Fruit fly (Drosophila melanogaster) Kc167 (cell line): ENCODE results near the gene rg.

ENCODE experiments used
- Sin3A ChIP-seq: fragments of >200 bp; optimal IDR thresholded peaks from 2 replicates; lab custom pipeline; 2018; ENCODE audit warnings: missing external identifiers
- h ChIP-seq: fragments of >200 bp; optimal IDR thresholded peaks from 3 replicates; lab custom pipeline; 2018; ENCODE audit warnings: missing external identifiers
- insv ChIP-seq: fragments of >200 bp; optimal IDR thresholded peaks from 3 replicates; lab custom pipeline; 2018; ENCODE audit warnings: missing external identifiers
- psq ChIP-seq: fragments of >200 bp; optimal IDR thresholded peaks from 2 replicates; lab custom pipeline; 2017; ENCODE audit warnings: missing external identifiers

DNA sequence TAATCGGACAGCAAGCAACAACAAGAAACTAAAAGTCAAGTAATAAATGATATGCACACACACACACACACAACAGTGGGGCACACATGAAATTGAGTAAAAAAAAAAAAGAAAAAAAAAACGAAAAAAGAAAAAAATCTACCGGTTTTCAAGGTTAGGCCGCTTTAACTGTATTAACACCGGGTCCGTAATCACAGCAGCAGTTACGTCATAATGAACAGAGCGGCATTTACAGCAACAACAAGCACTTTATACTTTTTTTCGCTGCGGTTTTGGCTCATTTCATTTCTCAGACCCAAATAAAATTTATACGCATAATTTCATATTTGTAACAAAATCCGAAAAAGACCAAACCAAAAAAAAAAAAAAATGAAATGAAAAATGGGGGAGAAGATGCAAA is 29.5 kb upstream of the rg start:
- TF ChIP-seq insv (no peak), h (no peak), psq (lab: Kevin White, UChicago) (no peak), Sin3A (lab: Kevin White, UChicago) (no peak)
